Worm (Caenorhabditis elegans) whole organism, early embryonic: ENCODE results near the gene clec-117.

Source experiments
- B0310.2 ChIP-seq: sonication (generic microtip); optimal IDR thresholded peaks from 2 replicates; lab custom pipeline; 2016; ENCODE audit warnings: mild to moderate bottlenecking, missing genetic modification characterization, missing compliant biosample characterization
- F13C5.2 ChIP-seq: sonication (generic microtip); optimal IDR thresholded peaks from 2 replicates; lab custom pipeline; 2017; ENCODE audit warnings: mild to moderate bottlenecking, missing genetic modification characterization, inconsistent platforms, missing compliant biosample characterization
- aly-1 ChIP-seq: sonication (generic microtip); optimal IDR thresholded peaks from 2 replicates; lab custom pipeline; 2016; ENCODE audit warnings: missing genetic modification characterization, missing compliant biosample characterization
- ama-1 ChIP-seq: fragments of 150-350 bp; optimal IDR thresholded peaks from 2 replicates; lab custom pipeline; 2014
- ceh-13 ChIP-seq: fragments of 200-800 bp; sonication (Bioruptor generic); optimal IDR thresholded peaks from 2 replicates; lab custom pipeline; 2018; ENCODE audit warnings: mild to moderate bottlenecking, missing genetic modification characterization, missing compliant biosample characterization
- ceh-36 ChIP-seq: sonication (generic microtip); optimal IDR thresholded peaks from 2 replicates; lab custom pipeline; 2016; ENCODE audit warnings: missing genetic modification characterization, inconsistent platforms, missing compliant biosample characterization
- ets-7 ChIP-seq: sonication (generic microtip); optimal IDR thresholded peaks from 2 replicates; lab custom pipeline; 2016; ENCODE audit warnings: missing genotype, missing genetic modification characterization, missing compliant biosample characterization
- flt-1 ChIP-seq: fragments of 200-800 bp; sonication (Bioruptor generic); IDR thresholded peaks from 2 replicates; pipeline ENCODE4 v1.3.6; 2022; ENCODE audit warnings: missing genetic modification characterization, missing compliant biosample characterization
- hmbx-1 ChIP-seq: sonication (generic microtip); optimal IDR thresholded peaks from 2 replicates; lab custom pipeline; 2016; ENCODE audit warnings: mild to moderate bottlenecking, missing genetic modification characterization, missing compliant biosample characterization
- hmg-4 ChIP-seq: fragments of 200-800 bp; sonication (Bioruptor generic); optimal IDR thresholded peaks from 2 replicates; lab custom pipeline; 2018; ENCODE audit warnings: mild to moderate bottlenecking, missing genetic modification characterization, missing compliant biosample characterization
- hnd-1 ChIP-seq: sonication (generic microtip); optimal IDR thresholded peaks from 2 replicates; lab custom pipeline; 2016; ENCODE audit warnings: missing genetic modification characterization, missing compliant biosample characterization
- pes-1 ChIP-seq: fragments of 200-800 bp; sonication (Bioruptor generic); IDR thresholded peaks from 2 replicates; pipeline ENCODE4 v1.3.6; 2022; ENCODE audit warnings: missing genetic modification reagents, missing genetic modification characterization, missing compliant biosample characterization
- scrt-1 ChIP-seq: fragments of 200-800 bp; sonication (Bioruptor generic); IDR thresholded peaks from 2 replicates; pipeline ENCODE4 v1.3.6; 2022; ENCODE audit warnings: missing genetic modification characterization, missing compliant biosample characterization
- sea-1 ChIP-seq: fragments of 200-800 bp; sonication (Bioruptor generic); conservative IDR thresholded peaks from 2 replicates; pipeline ENCODE4 v1.3.6; 2022; ENCODE audit warnings: missing genetic modification characterization, missing compliant biosample characterization
- tbx-11 ChIP-seq: fragments of 200-800 bp; sonication (Bioruptor generic); IDR thresholded peaks from 2 replicates; pipeline ENCODE4 v1.3.6; 2022; ENCODE audit warnings: missing genetic modification characterization, missing compliant biosample characterization
- tbx-37 ChIP-seq: fragments of 200-800 bp; sonication (Bioruptor generic); conservative IDR thresholded peaks from 2 replicates; pipeline ENCODE4 v1.3.6; 2022; ENCODE audit warnings: missing genetic modification reagents, missing genetic modification characterization, missing compliant biosample characterization
- tra-4 ChIP-seq: sonication (generic microtip); optimal IDR thresholded peaks from 2 replicates; lab custom pipeline; 2017; ENCODE audit warnings: missing genetic modification characterization, missing compliant biosample characterization

Gene clec-117

ce11 chrII:305645-306044, 8.8 kb upstream of the clec-117 start, which contains the start of gene col-69:
Gene col-69 (minus strand): TSS chrII:305745.
- TF ChIP-seq tra-4 (tag; lab: Kevin White, UChicago) = no peak

ce11 chrII:303927-304711, 7.3 kb upstream of the clec-117 start:
- no peak for TF ChIP-seq hmg-4 (GFP tag; lab: Kevin White, UChicago)
- TF ChIP-seq B0310.2 (tag; lab: Kevin White, UChicago) = no peak
- no peak for TF ChIP-seq tbx-11 (GFP tag; lab: Robert Waterston, UW)
- TF ChIP-seq scrt-1 (GFP tag; lab: Robert Waterston, UW) = no peak
- no peak for TF ChIP-seq F13C5.2
- TF ChIP-seq pes-1 (GFP tag; lab: Robert Waterston, UW) = no peak
- TF ChIP-seq hnd-1 (tag; lab: Kevin White, UChicago) = no peak
- no peak for TF ChIP-seq ceh-13
- TF ChIP-seq ceh-36 = no peak
- no peak for TF ChIP-seq ets-7 (tag; lab: Kevin White, UChicago)
- no peak for TF ChIP-seq tbx-37 (GFP tag; lab: Robert Waterston, UW)

ce11 chrII:300977-301772, 4.4 kb upstream of the clec-117 start, which contains the start of gene K01A2.5:
Gene K01A2.5 (plus strand): TSS chrII:301273.
- TF ChIP-seq F13C5.2 (no peak), ceh-13 (no peak), flt-1 (GFP tag; lab: Robert Waterston, UW) (no peak), hmbx-1 (tag; lab: Kevin White, UChicago) (no peak), sea-1 (no peak), hmg-4 (GFP tag; lab: Kevin White, UChicago) (no peak), ets-7 (tag; lab: Kevin White, UChicago) (no peak), hnd-1 (tag; lab: Kevin White, UChicago) (no peak), ama-1 (lab: Kevin White, UChicago) (no peak), tbx-37 (GFP tag; lab: Robert Waterston, UW) (no peak), tra-4 (tag; lab: Kevin White, UChicago) (no peak), scrt-1 (GFP tag; lab: Robert Waterston, UW) (no peak), ceh-36 (no peak), B0310.2 (tag; lab: Kevin White, UChicago) (no peak), aly-1 (tag; lab: Kevin White, UChicago) (no peak), tbx-11 (GFP tag; lab: Robert Waterston, UW) (no peak), pes-1 (GFP tag; lab: Robert Waterston, UW) (no peak)

- TF ChIP-seq ets-7 (tag; lab: Kevin White, UChicago) (no peak), F13C5.2 (no peak), ceh-36 (no peak), tbx-37 (GFP tag; lab: Robert Waterston, UW) (no peak), aly-1 (tag; lab: Kevin White, UChicago) (no peak), hnd-1 (tag; lab: Kevin White, UChicago) (no peak), ceh-13 (no peak), flt-1 (GFP tag; lab: Robert Waterston, UW) (no peak), hmg-4 (GFP tag; lab: Kevin White, UChicago) (no peak), hmbx-1 (tag; lab: Kevin White, UChicago) (no peak)
Observed at ce11 chrII:299684-300083, 2.9 kb upstream of the clec-117 start, which contains the start of gene K01A2.6. Gene K01A2.6 (plus strand): TSS chrII:299984.

ce11 chrII:294606-295005, 2.2 kb downstream of the clec-117 start, which contains the start of gene B0432.11:
Gene B0432.11 (minus strand): TSS chrII:294706.
- TF ChIP-seq ceh-36 = no peak

- TF ChIP-seq tbx-37 (GFP tag; lab: Robert Waterston, UW) (no peak), flt-1 (GFP tag; lab: Robert Waterston, UW) (no peak), scrt-1 (GFP tag; lab: Robert Waterston, UW) (no peak), ama-1 (lab: Kevin White, UChicago) (no peak), B0310.2 (tag; lab: Kevin White, UChicago) (no peak), pes-1 (GFP tag; lab: Robert Waterston, UW) (no peak), sea-1 (no peak), ets-7 (tag; lab: Kevin White, UChicago) (no peak), hmbx-1 (tag; lab: Kevin White, UChicago) (no peak), tra-4 (tag; lab: Kevin White, UChicago) (no peak), ceh-36 (no peak)
Observed at ce11 chrII:290282-290681, 6.5 kb downstream of the clec-117 start, which contains the start of gene djr-1.1. Gene djr-1.1 (plus strand): TSS chrII:290582.

- TF ChIP-seq scrt-1 (GFP tag; lab: Robert Waterston, UW) (no peak), pes-1 (GFP tag; lab: Robert Waterston, UW) (no peak), sea-1 (no peak), flt-1 (GFP tag; lab: Robert Waterston, UW) (no peak), tbx-11 (GFP tag; lab: Robert Waterston, UW) (no peak)
Observed at ce11 chrII:288705-289205, 8.1 kb downstream of the clec-117 start, which contains the start of gene mrpl-41. Gene mrpl-41 (plus strand): TSS chrII:288939.

ce11 chrII:286551-286724, 10.4 kb downstream of the clec-117 start, which contains the start of gene misc-1:
Gene misc-1 (plus strand): TSS chrII:286625.
- TF ChIP-seq ceh-13 = no peak
- no peak for TF ChIP-seq tbx-11 (GFP tag; lab: Robert Waterston, UW)
- TF ChIP-seq ama-1 (lab: Kevin White, UChicago) = no peak
- TF ChIP-seq tra-4 (tag; lab: Kevin White, UChicago) = no peak
- TF ChIP-seq ceh-36 = no peak
- TF ChIP-seq hmg-4 (GFP tag; lab: Kevin White, UChicago) = no peak
- TF ChIP-seq pes-1 (GFP tag; lab: Robert Waterston, UW) = no peak
- no peak for TF ChIP-seq hmbx-1 (tag; lab: Kevin White, UChicago)
- TF ChIP-seq sea-1 = no peak
- TF ChIP-seq scrt-1 (GFP tag; lab: Robert Waterston, UW) = no peak
- TF ChIP-seq flt-1 (GFP tag; lab: Robert Waterston, UW) = no peak
- no peak for TF ChIP-seq tbx-37 (GFP tag; lab: Robert Waterston, UW)
- TF ChIP-seq ets-7 (tag; lab: Kevin White, UChicago) = no peak
- TF ChIP-seq hnd-1 (tag; lab: Kevin White, UChicago) = no peak
- no peak for TF ChIP-seq aly-1 (tag; lab: Kevin White, UChicago)
- TF ChIP-seq B0310.2 (tag; lab: Kevin White, UChicago) = no peak
